Worm (Caenorhabditis elegans): ENCODE data around the gene C07B5.3.

C07B5.3 gene

ce11 chrX:9531640-9532039 lies 8.6 kb upstream of the C07B5.3 start:
- no peak for TF ChIP-seq ZK546.5 (tag; optimal IDR thresholded peaks at IDR 0.05)
- TF ChIP-seq zag-1 (tag; optimal IDR thresholded peaks at IDR 0.05), result no peak
- TF ChIP-seq nhr-10 (tag; optimal IDR thresholded peaks at IDR 0.05), result no peak
- TF ChIP-seq nhr-11 (tag; optimal IDR thresholded peaks at IDR 0.05), result no peak
- no peak for TF ChIP-seq crh-2 (tag; optimal IDR thresholded peaks at IDR 0.05)
- no peak for TF ChIP-seq fos-1 (tag; optimal IDR thresholded peaks at IDR 0.05)
- TF ChIP-seq nhr-12 (tag; optimal IDR thresholded peaks at IDR 0.05), result no peak
- no peak for TF ChIP-seq nhr-77 (tag; optimal IDR thresholded peaks at IDR 0.05)
- TF ChIP-seq lin-11 (tag; optimal IDR thresholded peaks at IDR 0.05), result no peak
- no peak for TF ChIP-seq R02D3.7 (tag; optimal IDR thresholded peaks at IDR 0.05)
- no peak for TF ChIP-seq gmeb-1 (tag; optimal IDR thresholded peaks at IDR 0.05)
- no peak for TF ChIP-seq alr-1 (tag; optimal IDR thresholded peaks at IDR 0.05)
- no peak for TF ChIP-seq sma-9 (GFP tag; optimal IDR thresholded peaks at IDR 0.05)
- TF ChIP-seq sma-9 (tag; optimal IDR thresholded peaks at IDR 0.05), result no peak
- TF ChIP-seq nhr-129 (tag; optimal IDR thresholded peaks at IDR 0.05), result no peak
- no peak for TF ChIP-seq nhr-23 (tag; optimal IDR thresholded peaks at IDR 0.05)
- no peak for TF ChIP-seq C34F6.9 (tag; optimal IDR thresholded peaks at IDR 0.05)

ce11 chrX:9529360-9529759 lies 6.3 kb upstream of the C07B5.3 start, which contains the start of gene C07B5.4:
Gene C07B5.4 (plus strand): TSS chrX:9529660.
- TF ChIP-seq ztf-4 (tag; optimal IDR thresholded peaks at IDR 0.05), result no peak
- TF ChIP-seq sma-9 (GFP tag; optimal IDR thresholded peaks at IDR 0.05), result no peak
- TF ChIP-seq sma-9 (tag; optimal IDR thresholded peaks at IDR 0.05), result no peak
- TF ChIP-seq F13H6.1 (tag; optimal IDR thresholded peaks at IDR 0.05), result no peak
- TF ChIP-seq nhr-10 (tag; optimal IDR thresholded peaks at IDR 0.05), result no peak
- no peak for TF ChIP-seq ceh-82 (tag; optimal IDR thresholded peaks at IDR 0.05)
- TF ChIP-seq nhr-25 (tag; optimal IDR thresholded peaks at IDR 0.05), result no peak
- TF ChIP-seq nhr-23 (tag; optimal IDR thresholded peaks at IDR 0.05), result no peak
- TF ChIP-seq elt-1 (tag; optimal IDR thresholded peaks at IDR 0.05), result no peak
- TF ChIP-seq ztf-1 (GFP tag; conservative IDR thresholded peaks at IDR 0.05), result no peak
- no peak for TF ChIP-seq ama-1 (optimal IDR thresholded peaks at IDR 0.05)
- no peak for TF ChIP-seq snpc-4 (tag; optimal IDR thresholded peaks at IDR 0.05)
- no peak for TF ChIP-seq mab-5 (tag; optimal IDR thresholded peaks at IDR 0.05)
- TF ChIP-seq R02D3.7 (tag; optimal IDR thresholded peaks at IDR 0.05), result no peak
- TF ChIP-seq unc-55 (GFP tag; optimal IDR thresholded peaks at IDR 0.05), result no peak

ce11 chrX:9527898-9528297 lies 4.9 kb upstream of the C07B5.3 start:
- TF ChIP-seq sma-9 (GFP tag; optimal IDR thresholded peaks at IDR 0.05) (no peak), sma-9 (tag; optimal IDR thresholded peaks at IDR 0.05) (no peak), nhr-25 (tag; optimal IDR thresholded peaks at IDR 0.05) (peak; percentile 68), sma-3 (GFP tag; optimal IDR thresholded peaks at IDR 0.05) (peak; percentile 15), R02D3.7 (tag; optimal IDR thresholded peaks at IDR 0.05) (no peak), crh-2 (tag; optimal IDR thresholded peaks at IDR 0.05) (peak; percentile 25), snpc-4 (tag; optimal IDR thresholded peaks at IDR 0.05) (no peak), blmp-1 (tag; optimal IDR thresholded peaks at IDR 0.05; ENCODE audit: insufficient read depth) (peak; percentile 55), lsy-2 (tag; optimal IDR thresholded peaks at IDR 0.05) (no peak), lin-39 (tag; optimal IDR thresholded peaks at IDR 0.05) (no peak)

DNA sequence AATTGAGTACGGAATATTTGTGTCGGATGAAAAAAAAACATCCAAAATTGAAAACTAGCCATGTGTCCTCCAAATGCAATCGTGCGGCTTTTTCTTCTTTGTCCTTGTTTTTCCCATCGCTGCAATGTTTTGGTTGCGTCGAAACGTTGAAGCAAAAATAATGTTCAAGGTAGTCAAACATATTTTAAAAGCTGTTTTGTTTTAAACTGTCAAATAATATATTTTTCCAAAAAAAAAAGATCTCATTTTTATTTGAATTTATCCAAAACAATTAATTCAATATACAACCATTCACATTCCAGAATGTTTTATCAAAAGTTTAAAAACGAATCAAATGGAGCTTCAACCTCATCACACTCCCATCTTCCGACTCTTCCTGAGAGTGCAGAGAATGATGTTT lies 4.3 kb downstream of the C07B5.3 start, which contains the start of gene C07B5.6:
C07B5.6 (plus strand) TSS at position 301 of the 400 bp plus-strand sequence.
- TF ChIP-seq mab-5 (tag; optimal IDR thresholded peaks at IDR 0.05) (no peak), lsy-2 (tag; optimal IDR thresholded peaks at IDR 0.05) (no peak), unc-39 (tag; optimal IDR thresholded peaks at IDR 0.05) (no peak), snpc-4 (tag; optimal IDR thresholded peaks at IDR 0.05) (no peak), fos-1 (tag; optimal IDR thresholded peaks at IDR 0.05) (no peak), nhr-10 (tag; optimal IDR thresholded peaks at IDR 0.05) (no peak), ceh-82 (tag; optimal IDR thresholded peaks at IDR 0.05) (no peak), peb-1 (tag; optimal IDR thresholded peaks at IDR 0.05) (no peak), ama-1 (optimal IDR thresholded peaks at IDR 0.05) (no peak), sem-4 (tag; optimal IDR thresholded peaks at IDR 0.05) (no peak)

- TF ChIP-seq mbf-1 (tag; optimal IDR thresholded peaks at IDR 0.05), result no peak
- TF ChIP-seq ceh-82 (tag; optimal IDR thresholded peaks at IDR 0.05), result no peak
- TF ChIP-seq ztf-1 (GFP tag; conservative IDR thresholded peaks at IDR 0.05), result no peak
- no peak for TF ChIP-seq elt-1 (tag; optimal IDR thresholded peaks at IDR 0.05)
- TF ChIP-seq lin-39 (tag; optimal IDR thresholded peaks at IDR 0.05), result no peak
- no peak for TF ChIP-seq mab-5 (tag; optimal IDR thresholded peaks at IDR 0.05)
- no peak for TF ChIP-seq lsy-2 (tag; optimal IDR thresholded peaks at IDR 0.05)
- no peak for TF ChIP-seq F13H6.1 (tag; optimal IDR thresholded peaks at IDR 0.05)
- TF ChIP-seq ZK546.5 (tag; optimal IDR thresholded peaks at IDR 0.05), result no peak
- no peak for TF ChIP-seq snpc-4 (tag; optimal IDR thresholded peaks at IDR 0.05)
- TF ChIP-seq sma-9 (GFP tag; optimal IDR thresholded peaks at IDR 0.05), result no peak
- TF ChIP-seq sma-9 (tag; optimal IDR thresholded peaks at IDR 0.05), result no peak
- TF ChIP-seq nhr-23 (tag; optimal IDR thresholded peaks at IDR 0.05), result no peak
- TF ChIP-seq nhr-12 (tag; optimal IDR thresholded peaks at IDR 0.05), result no peak
- TF ChIP-seq R02D3.7 (tag; optimal IDR thresholded peaks at IDR 0.05), result no peak
- TF ChIP-seq nhr-21 (tag; optimal IDR thresholded peaks at IDR 0.05), result no peak
- no peak for TF ChIP-seq dmd-4 (tag; optimal IDR thresholded peaks at IDR 0.05)
- no peak for TF ChIP-seq sma-3 (GFP tag; optimal IDR thresholded peaks at IDR 0.05)
- no peak for TF ChIP-seq blmp-1 (tag; optimal IDR thresholded peaks at IDR 0.05; ENCODE audit: insufficient read depth)
Measured at ce11 chrX:9517106-9517505, 5.9 kb downstream of the C07B5.3 start, which contains the start of gene C07B5.2. Gene C07B5.2 (minus strand): TSS chrX:9517206.

All from whole organism, L2 larva.